Fruit fly (Drosophila melanogaster) whole organism, pupa: ENCODE data around the gene elgi.
A peak's percentile ranks its signal among the peaks of the same experiment; 100 is the strongest.

Source experiments
- CG10348 ChIP-seq: fragments of 200-800 bp; sonication (Bioruptor generic); IDR thresholded peaks from 2 replicates; pipeline ENCODE4 v1.3.6; 2022; ENCODE audit warnings: missing biosample characterization, missing genetic modification characterization
- CG12605 ChIP-seq: fragments of 200-800 bp; sonication (Bioruptor generic); IDR thresholded peaks from 2 replicates; pipeline ENCODE4 v1.3.6; 2022; ENCODE audit warnings: missing biosample characterization, missing genetic modification characterization
- CG13204 ChIP-seq: fragments of 200-800 bp; sonication (Bioruptor generic); optimal IDR thresholded peaks from 2 replicates; lab custom pipeline; 2018; ENCODE audit warnings: missing biosample characterization, mild to moderate bottlenecking, missing genetic modification characterization, moderate library complexity
- CG14655 ChIP-seq: fragments of 200-800 bp; sonication (Bioruptor generic); optimal IDR thresholded peaks from 3 replicates; lab custom pipeline; 2017; ENCODE audit warnings: mild to moderate bottlenecking, missing biosample characterization, missing genetic modification reagents, missing genetic modification characterization
- CG15710 ChIP-seq: fragments of 200-800 bp; sonication (Bioruptor generic); optimal IDR thresholded peaks from 2 replicates; lab custom pipeline; 2018; ENCODE audit warnings: missing biosample characterization, mild to moderate bottlenecking, missing genetic modification characterization, moderate library complexity
- CG17806 ChIP-seq: fragments of 200-800 bp; sonication (Bioruptor generic); optimal IDR thresholded peaks from 2 replicates; lab custom pipeline; 2018; ENCODE audit warnings: missing biosample characterization, mild to moderate bottlenecking, missing genetic modification characterization, moderate library complexity
- CG32121 ChIP-seq: fragments of 200-800 bp; sonication (Bioruptor generic); IDR thresholded peaks from 2 replicates; pipeline ENCODE4 v1.3.6; 2022; ENCODE audit warnings: missing biosample characterization, missing genetic modification characterization
- CG34367 ChIP-seq: fragments of 200-800 bp; sonication (Bioruptor generic); optimal IDR thresholded peaks from 2 replicates; lab custom pipeline; 2018; ENCODE audit warnings: missing biosample characterization, mild to moderate bottlenecking, missing genetic modification characterization
- CG4496 ChIP-seq: fragments of 200-800 bp; sonication (Bioruptor generic); IDR thresholded peaks from 3 replicates; pipeline ENCODE4 v1.3.6; 2022; ENCODE audit warnings: missing biosample characterization, missing genetic modification characterization
- CG8159 ChIP-seq: fragments of 200-800 bp; sonication (Bioruptor generic); optimal IDR thresholded peaks from 3 replicates; lab custom pipeline; 2018; ENCODE audit warnings: missing biosample characterization, mild to moderate bottlenecking, missing genetic modification characterization, moderate library complexity
- CG8301 ChIP-seq: fragments of 200-800 bp; sonication (Bioruptor generic); optimal IDR thresholded peaks from 2 replicates; lab custom pipeline; 2018; ENCODE audit warnings: missing biosample characterization, mild to moderate bottlenecking, missing genetic modification characterization
- CG9948 ChIP-seq: fragments of 200-800 bp; sonication (Bioruptor generic); optimal IDR thresholded peaks from 2 replicates; lab custom pipeline; 2018; ENCODE audit warnings: missing biosample characterization, mild to moderate bottlenecking, missing genetic modification characterization, moderate library complexity
- D1 ChIP-seq: fragments of 200-800 bp; sonication (Bioruptor generic); optimal IDR thresholded peaks from 2 replicates; lab custom pipeline; 2018; ENCODE audit warnings: missing biosample characterization, mild to moderate bottlenecking, missing genetic modification characterization, moderate library complexity
- EcR ChIP-seq: fragments of 200-800 bp; sonication (Bioruptor generic); optimal IDR thresholded peaks from 3 replicates; lab custom pipeline; 2019; ENCODE audit warnings: missing biosample characterization, missing genetic modification characterization, mild to moderate bottlenecking, moderate library complexity, missing genetic modification reagents
- Ets98B ChIP-seq: fragments of 200-800 bp; sonication (Bioruptor generic); IDR thresholded peaks from 2 replicates; pipeline ENCODE4 v1.3.6; 2022; ENCODE audit warnings: missing biosample characterization, missing genetic modification characterization
- Pif1A ChIP-seq: fragments of 200-800 bp; sonication (Bioruptor generic); optimal IDR thresholded peaks from 3 replicates; lab custom pipeline; 2016; ENCODE audit warnings: missing biosample characterization, missing genetic modification characterization
- Pif1B ChIP-seq: fragments of 200-800 bp; sonication (Bioruptor generic); optimal IDR thresholded peaks from 3 replicates; lab custom pipeline; 2016; ENCODE audit warnings: missing biosample characterization, missing genetic modification characterization
- Snoo ChIP-seq: fragments of 200-800 bp; sonication (Bioruptor generic); optimal IDR thresholded peaks from 3 replicates; lab custom pipeline; 2017; ENCODE audit warnings: missing biosample characterization, mild to moderate bottlenecking, missing genetic modification characterization, inconsistent platforms
- fd96Ca ChIP-seq: fragments of 200-800 bp; sonication (Bioruptor generic); IDR thresholded peaks from 3 replicates; pipeline ENCODE4 v1.3.6; 2022; ENCODE audit warnings: missing biosample characterization, missing genetic modification characterization
- gl ChIP-seq: fragments of 200-800 bp; sonication (Bioruptor generic); optimal IDR thresholded peaks from 2 replicates; lab custom pipeline; 2018; ENCODE audit warnings: missing biosample characterization, mild to moderate bottlenecking, missing genetic modification characterization
- rn ChIP-seq: fragments of 200-800 bp; sonication (Bioruptor generic); IDR thresholded peaks from 2 replicates; pipeline ENCODE4 v1.3.6; 2022; ENCODE audit warnings: missing biosample characterization, missing genetic modification characterization

The elgi gene

DNA sequence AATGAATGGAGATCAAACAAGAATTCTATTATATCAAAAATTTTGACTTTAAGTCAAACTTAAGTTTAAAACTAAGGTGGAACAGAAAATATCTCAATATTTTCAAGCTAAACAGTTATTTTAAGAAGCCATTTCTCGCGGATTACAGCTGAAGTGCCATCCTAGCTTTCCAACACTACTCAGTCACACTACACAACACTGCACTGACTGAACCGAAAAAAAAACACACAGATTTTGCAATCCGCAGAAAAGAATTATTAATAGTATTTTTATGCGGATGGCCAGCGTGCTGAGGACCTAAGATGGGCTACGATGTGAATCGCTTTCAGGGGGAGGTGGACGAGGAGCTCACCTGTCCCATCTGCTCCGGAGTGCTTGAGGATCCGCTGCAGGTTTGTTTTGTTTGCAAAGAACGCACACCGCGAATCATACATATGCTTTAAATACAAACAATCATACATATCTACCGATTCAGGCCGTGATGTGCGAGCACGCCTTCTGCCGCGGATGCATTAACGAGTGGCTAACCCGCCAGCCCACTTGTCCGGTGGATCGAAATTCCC, at the start of gene elgi:
elgi (plus strand) TSS at position 103 of the 563 bp plus-strand sequence.
- TF ChIP-seq Pif1A (GFP tag; lab: Kevin White, UChicago) (no peak), Pif1B (GFP tag; lab: Kevin White, UChicago) (peak; percentile 64), fd96Ca (GFP tag; lab: Robert Waterston, UW) (no peak), CG32121 (no peak), CG12605 (GFP tag; lab: Robert Waterston, UW) (no peak), EcR (peak; percentile 14), CG13204 (GFP tag; lab: Kevin White, UChicago) (no peak), gl (peak; percentile 29), CG17806 (tag; lab: Kevin White, UChicago) (peak; percentile 2), CG8301 (tag; lab: Kevin White, UChicago) (peak; percentile 22), rn (GFP tag; lab: Robert Waterston, UW) (no peak), CG15710 (peak; percentile 45), CG34367 (tag; lab: Kevin White, UChicago) (peak; percentile 35), CG4496 (GFP tag; lab: Robert Waterston, UW) (no peak), CG9948 (tag; lab: Kevin White, UChicago) (no peak), Ets98B (GFP tag; lab: Robert Waterston, UW) (peak; percentile 13; the same call in 1 of the 2 replicates), CG10348 (GFP tag; lab: Robert Waterston, UW) (no peak), Snoo (peak; percentile 52), CG14655 (no peak), D1 (no peak), CG8159 (tag; lab: Kevin White, UChicago) (no peak)

DNA sequence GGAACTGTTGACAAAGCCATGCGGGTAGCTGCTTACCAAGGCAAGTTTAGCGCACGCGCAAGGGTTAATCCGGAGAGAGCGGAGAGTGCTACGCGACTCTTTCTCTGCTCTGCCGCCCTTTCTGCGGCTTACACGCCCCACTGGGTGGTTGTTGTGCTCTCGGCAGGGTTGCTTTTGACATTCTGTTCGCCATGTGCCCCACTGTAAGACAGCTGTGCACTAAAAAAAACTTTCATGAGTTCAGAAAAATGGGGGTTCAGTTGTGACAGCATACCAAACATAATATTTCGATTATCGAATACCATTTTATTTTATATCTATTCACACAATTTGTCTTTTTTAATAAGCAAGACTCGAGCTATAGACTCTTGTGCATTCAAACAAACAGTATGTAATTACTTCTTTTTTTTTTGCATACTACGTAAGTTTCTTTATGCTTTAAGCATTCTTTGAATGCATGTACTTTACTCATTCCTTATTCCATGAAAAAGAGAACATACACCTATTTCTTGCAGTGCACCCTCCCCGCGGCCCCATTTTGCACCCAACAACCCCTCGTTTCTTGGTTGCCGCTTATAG, 35.2 kb upstream of the elgi start:
- TF ChIP-seq CG9948 (tag; lab: Kevin White, UChicago) = peak; percentile 19
- TF ChIP-seq CG34367 (tag; lab: Kevin White, UChicago) = peak; percentile 4
- 0 out of 2 replicates have a peak, but pooled peaks have one; percentile 16 for TF ChIP-seq rn (GFP tag; lab: Robert Waterston, UW)
- TF ChIP-seq CG32121 = no peak
- no peak for TF ChIP-seq Pif1B (GFP tag; lab: Kevin White, UChicago)
- TF ChIP-seq gl = no peak
- peak; percentile 23 for TF ChIP-seq Pif1A (GFP tag; lab: Kevin White, UChicago)
- TF ChIP-seq CG14655 = peak; percentile 49
- peak; percentile 44 for TF ChIP-seq CG15710
- TF ChIP-seq CG12605 (GFP tag; lab: Robert Waterston, UW) = no peak
- peak; percentile 24 for TF ChIP-seq CG8301 (tag; lab: Kevin White, UChicago)
- peak; percentile 62 for TF ChIP-seq CG8159 (tag; lab: Kevin White, UChicago)

DNA sequence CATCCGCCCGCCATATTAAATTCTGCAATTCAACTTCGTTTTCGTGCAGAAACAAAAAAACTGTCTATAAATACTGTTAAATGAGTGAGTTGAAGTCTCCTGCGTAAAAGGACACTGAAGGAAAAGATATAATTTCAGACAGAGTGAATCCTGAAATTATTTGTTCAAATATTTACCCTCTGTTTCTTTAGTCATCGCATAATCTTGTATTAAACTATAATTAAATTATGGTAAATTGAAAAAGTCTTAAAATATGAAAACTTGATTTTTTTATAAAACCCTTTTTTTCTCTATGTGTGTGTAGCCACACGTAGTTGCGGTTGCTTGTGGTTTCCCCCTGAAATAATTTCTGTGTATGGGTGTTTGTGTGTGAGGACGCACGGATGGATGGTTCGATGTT, 33.0 kb upstream of the elgi start:
- TF ChIP-seq Pif1A (GFP tag; lab: Kevin White, UChicago) (peak; percentile 14), CG4496 (GFP tag; lab: Robert Waterston, UW) (no peak), CG8159 (tag; lab: Kevin White, UChicago) (peak; percentile 50), CG32121 (no peak), CG9948 (tag; lab: Kevin White, UChicago) (no peak), fd96Ca (GFP tag; lab: Robert Waterston, UW) (no peak), CG15710 (peak; percentile 33), CG17806 (tag; lab: Kevin White, UChicago) (peak; percentile 14)

DNA sequence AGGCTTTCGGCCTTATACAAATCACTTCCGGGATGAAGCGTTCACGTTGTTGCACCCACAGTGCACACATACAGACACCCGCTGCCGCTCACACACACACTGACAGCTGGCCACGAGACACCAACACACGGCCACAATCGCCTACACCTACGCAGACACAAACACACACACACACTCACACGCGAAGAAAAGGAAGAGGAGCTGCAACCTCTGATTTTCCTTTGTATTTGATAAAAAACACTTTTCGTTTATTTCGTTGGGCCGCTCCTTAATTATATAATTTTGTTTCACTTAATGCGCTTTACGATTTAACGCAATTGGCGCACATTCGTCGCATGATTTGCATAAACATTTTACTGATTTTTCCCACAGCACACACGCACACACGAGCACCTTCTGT, 32.0 kb upstream of the elgi start:
- TF ChIP-seq gl = no peak
- no peak for TF ChIP-seq CG15710
- no peak for TF ChIP-seq CG8159 (tag; lab: Kevin White, UChicago)
- no peak for TF ChIP-seq CG12605 (GFP tag; lab: Robert Waterston, UW)
- TF ChIP-seq Ets98B (GFP tag; lab: Robert Waterston, UW) = no peak
- TF ChIP-seq CG32121 = no peak
- no peak for TF ChIP-seq CG34367 (tag; lab: Kevin White, UChicago)
- TF ChIP-seq fd96Ca (GFP tag; lab: Robert Waterston, UW) = no peak
- no peak for TF ChIP-seq CG14655
- TF ChIP-seq CG13204 (GFP tag; lab: Kevin White, UChicago) = no peak
- TF ChIP-seq, all 21 proteins: peak for 0

DNA sequence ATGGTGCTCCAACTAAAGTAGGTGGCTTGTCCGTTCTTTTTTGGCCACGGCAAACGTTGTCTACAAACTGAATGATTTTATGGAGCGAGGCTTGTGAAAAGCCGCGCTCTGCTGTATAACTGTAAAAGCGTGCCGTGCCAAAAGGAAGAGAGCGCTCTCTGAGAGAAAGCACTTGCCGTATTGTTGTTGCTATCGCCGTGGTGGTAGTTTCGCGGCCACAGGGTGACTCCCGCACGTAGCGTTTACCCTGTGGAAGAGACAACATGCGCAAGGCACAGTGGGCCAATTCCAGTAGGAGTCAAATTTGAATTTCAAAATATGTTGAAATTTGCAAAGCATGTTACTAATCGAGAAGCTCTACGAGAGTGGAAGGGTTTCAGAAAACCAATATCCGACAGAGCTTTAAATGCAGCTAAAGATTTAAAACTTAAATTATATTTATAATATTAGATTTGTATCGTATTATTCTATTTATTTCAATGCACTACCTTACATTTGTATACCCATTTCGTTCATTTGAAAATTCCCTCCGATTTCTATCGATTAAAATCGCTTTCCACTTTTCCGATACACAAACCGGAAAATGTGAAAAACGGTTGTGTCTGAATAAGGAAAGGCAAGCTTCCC, 31.4 kb upstream of the elgi start, which contains the start of gene sff:
sff (minus strand) TSS at position 51 of the 627 bp plus-strand sequence.
- peak; percentile 65 for TF ChIP-seq Pif1A (GFP tag; lab: Kevin White, UChicago)
- peak; percentile 45; the same call in 1 of the 2 replicates for TF ChIP-seq rn (GFP tag; lab: Robert Waterston, UW)
- TF ChIP-seq CG34367 (tag; lab: Kevin White, UChicago) = peak; percentile 16
- TF ChIP-seq CG12605 (GFP tag; lab: Robert Waterston, UW) = peak; percentile 46; the same call in 1 of the 2 replicates
- peak; percentile 48 for TF ChIP-seq CG8159 (tag; lab: Kevin White, UChicago)
- TF ChIP-seq CG15710 = peak; percentile 55
- no peak for TF ChIP-seq CG13204 (GFP tag; lab: Kevin White, UChicago)
- TF ChIP-seq CG32121 = peak; percentile 68
- TF ChIP-seq D1 = no peak
- TF ChIP-seq CG14655 = peak; percentile 72
- no peak for TF ChIP-seq EcR
- peak; percentile 6 for TF ChIP-seq gl
- peak; percentile 4 for TF ChIP-seq Snoo
- TF ChIP-seq CG10348 (GFP tag; lab: Robert Waterston, UW) = no peak
- peak; percentile 57 for TF ChIP-seq CG8301 (tag; lab: Kevin White, UChicago)
- peak; percentile 69 for TF ChIP-seq Ets98B (GFP tag; lab: Robert Waterston, UW)
- peak; percentile 37 for TF ChIP-seq CG17806 (tag; lab: Kevin White, UChicago)
- peak; percentile 77; the same call in 2 of the 3 replicates for TF ChIP-seq fd96Ca (GFP tag; lab: Robert Waterston, UW)
- TF ChIP-seq CG9948 (tag; lab: Kevin White, UChicago) = peak; percentile 29
- TF ChIP-seq CG4496 (GFP tag; lab: Robert Waterston, UW) = peak; percentile 85
- TF ChIP-seq Pif1B (GFP tag; lab: Kevin White, UChicago) = peak; percentile 10
